Fruit fly (Drosophila melanogaster): Measurements from ENCODE around the gene Ets65A.
A peak's percentile ranks its signal among the peaks of the same experiment; 100 is the strongest.

Ets65A gene

DNA sequence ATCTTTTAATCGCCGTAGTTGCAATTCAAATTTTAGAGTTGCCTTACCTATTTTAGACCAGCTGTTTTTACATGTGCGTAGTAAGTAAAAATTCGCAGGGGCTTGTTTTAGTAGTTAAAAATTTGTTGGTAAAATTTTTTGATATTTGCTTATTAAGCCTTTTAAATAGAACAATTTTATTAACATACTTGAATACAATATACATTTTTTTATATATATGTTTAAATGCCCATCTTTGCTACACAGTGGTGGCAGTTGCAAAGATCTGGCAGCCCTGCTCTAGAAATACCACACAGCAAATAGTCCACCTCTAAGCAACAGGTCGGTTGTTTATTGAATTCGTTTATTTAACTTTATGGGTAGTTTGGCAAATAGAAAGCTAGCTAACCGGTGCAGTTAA, 2.7 kb upstream of the Ets65A start, which contains the start of the genes CG10467 and loj (continued):
- TF ChIP-seq CG10209 (GFP tag; optimal IDR thresholded peaks at IDR 0.05) (peak; percentile 95), Kr (GFP tag; optimal IDR thresholded peaks at IDR 0.05) (peak; percentile 33), CG1603 (tag; optimal IDR thresholded peaks at IDR 0.05) (peak; percentile 51), bowl (GFP tag; IDR thresholded peaks at IDR 0.05) (peak; percentile 81), CTCF (GFP tag; optimal IDR thresholded peaks at IDR 0.05) (peak; percentile 30), CG18599 (GFP tag; optimal IDR thresholded peaks at IDR 0.05) (peak; percentile 94), CG10366 (GFP tag; IDR thresholded peaks at IDR 0.05) (peak; percentile 97), Hr51 (GFP tag; optimal IDR thresholded peaks at IDR 0.05) (peak; percentile 91 to 95), CG11504 (tag; optimal IDR thresholded peaks at IDR 0.05) (peak; percentile 95), nerfin-2 (GFP tag; IDR thresholded peaks at IDR 0.05; ENCODE audit: partially characterized antibody) (0 out of 2 replicates have a peak, but pooled peaks have one; percentile 15), dmrt99B (tag; optimal IDR thresholded peaks at IDR 0.05) (peak; percentile 93), caup (GFP tag; optimal IDR thresholded peaks at IDR 0.05; ENCODE audit: severe bottlenecking) (peak; percentile 89), sc (optimal IDR thresholded peaks at IDR 0.05) (no peak), sc (GFP tag; optimal IDR thresholded peaks at IDR 0.05) (peak; percentile 85), CG9215 (GFP tag; IDR thresholded peaks at IDR 0.05) (peak; percentile 96), sqz (GFP tag; optimal IDR thresholded peaks at IDR 0.05) (no peak), cwo (GFP tag; optimal IDR thresholded peaks at IDR 0.05) (peak; percentile 83), CG4730 (GFP tag; IDR thresholded peaks at IDR 0.05) (peak; percentile 96), hbn (GFP tag; IDR thresholded peaks at IDR 0.05; ENCODE audit: partially characterized antibody) (peak; percentile 63), so (GFP tag; IDR thresholded peaks at IDR 0.05) (peak; percentile 88), CoRest (tag; optimal IDR thresholded peaks at IDR 0.05) (peak; percentile 98), knrl (GFP tag; IDR thresholded peaks at IDR 0.05; ENCODE audit: partially characterized antibody) (peak; percentile 86), schlank (tag; optimal IDR thresholded peaks at IDR 0.05) (peak; percentile 64), Usf (GFP tag; optimal IDR thresholded peaks at IDR 0.05) (peak; percentile 93), CG7987 (GFP tag; optimal IDR thresholded peaks at IDR 0.05) (peak; percentile 73), CG17612 (GFP tag; IDR thresholded peaks at IDR 0.05) (peak; percentile 91), Dip3 (GFP tag; optimal IDR thresholded peaks at IDR 0.05) (peak; percentile 84), CG12659 (GFP tag; optimal IDR thresholded peaks at IDR 0.05) (peak; percentile 96), CG10267 (tag; optimal IDR thresholded peaks at IDR 0.05) (peak; percentile 90), D19A (tag; optimal IDR thresholded peaks at IDR 0.05) (peak; percentile 87), CG7357 (GFP tag; IDR thresholded peaks at IDR 0.05) (peak; percentile 92), pita (GFP tag; optimal IDR thresholded peaks at IDR 0.05) (no peak), C15 (GFP tag; IDR thresholded peaks at IDR 0.05) (peak; percentile 87), sens-2 (GFP tag; IDR thresholded peaks at IDR 0.05) (peak; percentile 87), prd (optimal IDR thresholded peaks at IDR 0.05) (no peak), prd (GFP tag; IDR thresholded peaks at IDR 0.05) (peak; percentile 99), CG4404 (GFP tag; IDR thresholded peaks at IDR 0.05) (peak; percentile 98), NC2α (GFP tag; optimal IDR thresholded peaks at IDR 0.05) (no peak), CG12299 (tag; optimal IDR thresholded peaks at IDR 0.05) (peak; percentile 81), pho (GFP tag; optimal IDR thresholded peaks at IDR 0.05) (peak; percentile 85), CG18764 (GFP tag; optimal IDR thresholded peaks at IDR 0.05) (peak; percentile 92), CG9609 (GFP tag; optimal IDR thresholded peaks at IDR 0.05) (peak; percentile 80), Elba2 (GFP tag; optimal IDR thresholded peaks at IDR 0.05) (peak; percentile 61), zfh1 (GFP tag; IDR thresholded peaks at IDR 0.05) (peak; percentile 97), CG4424 (GFP tag; optimal IDR thresholded peaks at IDR 0.05) (peak; percentile 97), Adf1 (GFP tag; IDR thresholded peaks at IDR 0.05) (peak; percentile 79), CG14014 (GFP tag; IDR thresholded peaks at IDR 0.05) (peak; percentile 97), CG11456 (GFP tag; IDR thresholded peaks at IDR 0.05) (peak; percentile 98), CG15696 (tag; optimal IDR thresholded peaks at IDR 0.05) (peak; percentile 98), bbx (GFP tag; IDR thresholded peaks at IDR 0.05; ENCODE audit: partially characterized antibody) (peak; percentile 58), gsb (GFP tag; IDR thresholded peaks at IDR 0.05) (peak; percentile 90)
